Worm (Caenorhabditis elegans): Measurements from ENCODE around the gene F28H7.8.

- TF ChIP-seq klf-2 (GFP tag; conservative IDR thresholded peaks at IDR 0.05) (no peak), cog-1 (tag; optimal IDR thresholded peaks at IDR 0.05) (no peak)
These were observed 36.8 kb upstream of the F28H7.8 start for ce11 chrV:10721912-10722426.
